Worm (Caenorhabditis elegans): ENCODE results near the gene clec-36.

- no peak for TF ChIP-seq ZK546.5 (tag; optimal IDR thresholded peaks at IDR 0.05)
- no peak for TF ChIP-seq ceh-16 (tag; optimal IDR thresholded peaks at IDR 0.05)
- TF ChIP-seq lin-39 (tag; optimal IDR thresholded peaks at IDR 0.05): no peak
- no peak for TF ChIP-seq snpc-4 (tag; optimal IDR thresholded peaks at IDR 0.05)
These were observed 5.7 kb upstream of the clec-36 start, which contains the start of the genes clec-35 and clec-27 for ce11 chrV:16853956-16854683.
